Worm (Caenorhabditis elegans): Measurements from ENCODE around the gene unc-115.

The unc-115 gene

ce11 chrX:10155127-10155526, 8.4 kb downstream of the unc-115 start:
- TF ChIP-seq scrt-1 (GFP tag; IDR thresholded peaks at IDR 0.05) = no peak
- no peak for TF ChIP-seq hmg-4 (GFP tag; optimal IDR thresholded peaks at IDR 0.05)
- no peak for TF ChIP-seq tbx-37 (GFP tag; conservative IDR thresholded peaks at IDR 0.05)
- TF ChIP-seq hmbx-1 (tag; optimal IDR thresholded peaks at IDR 0.05) = no peak
- TF ChIP-seq sea-1 (GFP tag; conservative IDR thresholded peaks at IDR 0.05) = no peak
- TF ChIP-seq flt-1 (GFP tag; IDR thresholded peaks at IDR 0.05) = no peak
- no peak for TF ChIP-seq B0310.2 (tag; optimal IDR thresholded peaks at IDR 0.05)
- no peak for TF ChIP-seq pes-1 (GFP tag; IDR thresholded peaks at IDR 0.05)
- no peak for TF ChIP-seq ceh-36 (tag; optimal IDR thresholded peaks at IDR 0.05)
- no peak for TF ChIP-seq ceh-13 (GFP tag; optimal IDR thresholded peaks at IDR 0.05)
- no peak for TF ChIP-seq ets-7 (tag; optimal IDR thresholded peaks at IDR 0.05)
- no peak for TF ChIP-seq tra-4 (tag; optimal IDR thresholded peaks at IDR 0.05)
- no peak for TF ChIP-seq aly-1 (tag; optimal IDR thresholded peaks at IDR 0.05)
- TF ChIP-seq ama-1 (optimal IDR thresholded peaks at IDR 0.05) = no peak
- no peak for TF ChIP-seq tbx-11 (GFP tag; IDR thresholded peaks at IDR 0.05)
- TF ChIP-seq F13C5.2 (tag; optimal IDR thresholded peaks at IDR 0.05) = no peak
- no peak for TF ChIP-seq hnd-1 (tag; optimal IDR thresholded peaks at IDR 0.05)

DNA sequence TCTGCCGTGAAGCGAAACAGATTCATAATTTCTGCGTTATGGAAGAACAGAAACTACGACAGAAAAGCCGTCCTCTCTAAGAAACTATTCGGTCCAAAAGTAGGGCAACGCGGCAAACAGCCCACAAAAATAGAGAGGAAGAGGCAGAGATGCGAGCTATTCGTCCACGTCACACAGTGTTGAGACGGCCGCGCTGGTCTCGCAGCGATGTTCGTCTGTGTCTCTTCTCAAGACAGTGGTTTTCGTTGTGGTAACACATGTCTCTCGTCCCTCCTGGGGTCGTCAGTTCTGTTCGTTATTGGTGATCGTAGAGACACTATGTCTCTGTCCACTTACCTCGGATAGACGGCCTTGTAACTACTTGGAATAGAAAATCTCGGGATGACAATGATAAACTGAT, 12.0 kb downstream of the unc-115 start, which contains the start of gene erd-2.1:
erd-2.1 (minus strand) TSS at position 114 of the 400 bp plus-strand sequence.
- TF ChIP-seq hmg-4 (GFP tag; optimal IDR thresholded peaks at IDR 0.05) (peak; percentile 59), tbx-11 (GFP tag; IDR thresholded peaks at IDR 0.05) (no peak)

DNA sequence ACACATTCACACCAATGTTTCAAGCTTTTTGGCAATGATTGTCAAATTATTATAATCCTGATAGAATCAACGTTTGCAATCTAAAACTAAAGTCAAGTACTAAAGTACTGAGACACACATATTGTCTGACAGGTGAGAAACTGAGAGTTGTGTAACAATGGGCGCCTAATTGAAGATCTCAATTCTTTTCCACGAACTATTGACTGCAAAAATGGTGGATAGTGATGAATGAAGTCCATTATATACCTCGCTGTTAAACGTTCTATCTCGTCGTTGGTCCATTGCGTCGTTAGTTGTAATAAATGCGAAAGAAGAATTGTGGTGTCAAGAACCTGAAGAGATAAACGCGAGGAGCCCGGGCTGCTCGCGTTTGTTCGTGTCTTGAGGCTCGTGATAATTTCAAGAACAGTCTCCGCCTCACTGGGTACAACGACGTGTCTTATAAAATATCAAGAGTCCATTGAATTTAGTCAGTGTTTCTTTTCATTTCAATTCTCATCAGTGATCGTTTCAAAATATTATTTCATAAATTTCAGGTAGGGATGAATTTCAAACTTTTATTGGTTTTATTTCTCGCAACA, 13.5 kb downstream of the unc-115 start, which contains the start of gene F09B9.4:
F09B9.4 (plus strand) TSS at position 531 of the 581 bp plus-strand sequence.
- TF ChIP-seq B0310.2 (tag; optimal IDR thresholded peaks at IDR 0.05) = no peak
- no peak for TF ChIP-seq ceh-36 (tag; optimal IDR thresholded peaks at IDR 0.05)
- TF ChIP-seq tra-4 (tag; optimal IDR thresholded peaks at IDR 0.05) = no peak
- TF ChIP-seq pes-1 (GFP tag; IDR thresholded peaks at IDR 0.05) = no peak
- TF ChIP-seq tbx-37 (GFP tag; conservative IDR thresholded peaks at IDR 0.05) = no peak
- no peak for TF ChIP-seq sea-1 (GFP tag; conservative IDR thresholded peaks at IDR 0.05)
- no peak for TF ChIP-seq scrt-1 (GFP tag; IDR thresholded peaks at IDR 0.05)
- TF ChIP-seq hmg-4 (GFP tag; optimal IDR thresholded peaks at IDR 0.05) = no peak
- TF ChIP-seq F13C5.2 (tag; optimal IDR thresholded peaks at IDR 0.05) = no peak

- TF ChIP-seq flt-1 (GFP tag; IDR thresholded peaks at IDR 0.05) (no peak), ets-7 (tag; optimal IDR thresholded peaks at IDR 0.05) (no peak), tbx-11 (GFP tag; IDR thresholded peaks at IDR 0.05) (no peak), B0310.2 (tag; optimal IDR thresholded peaks at IDR 0.05) (no peak), ama-1 (optimal IDR thresholded peaks at IDR 0.05) (no peak), sea-1 (GFP tag; conservative IDR thresholded peaks at IDR 0.05) (no peak), tra-4 (tag; optimal IDR thresholded peaks at IDR 0.05) (no peak), scrt-1 (GFP tag; IDR thresholded peaks at IDR 0.05) (no peak), tbx-37 (GFP tag; conservative IDR thresholded peaks at IDR 0.05) (no peak), F13C5.2 (tag; optimal IDR thresholded peaks at IDR 0.05) (no peak), pes-1 (GFP tag; IDR thresholded peaks at IDR 0.05) (no peak), aly-1 (tag; optimal IDR thresholded peaks at IDR 0.05) (no peak), hmg-4 (GFP tag; optimal IDR thresholded peaks at IDR 0.05) (no peak), hnd-1 (tag; optimal IDR thresholded peaks at IDR 0.05) (no peak), ceh-36 (tag; optimal IDR thresholded peaks at IDR 0.05) (no peak), ceh-13 (GFP tag; optimal IDR thresholded peaks at IDR 0.05) (no peak), hmbx-1 (tag; optimal IDR thresholded peaks at IDR 0.05) (no peak)
Observed at ce11 chrX:10162476-10162875, 15.8 kb downstream of the unc-115 start.

DNA sequence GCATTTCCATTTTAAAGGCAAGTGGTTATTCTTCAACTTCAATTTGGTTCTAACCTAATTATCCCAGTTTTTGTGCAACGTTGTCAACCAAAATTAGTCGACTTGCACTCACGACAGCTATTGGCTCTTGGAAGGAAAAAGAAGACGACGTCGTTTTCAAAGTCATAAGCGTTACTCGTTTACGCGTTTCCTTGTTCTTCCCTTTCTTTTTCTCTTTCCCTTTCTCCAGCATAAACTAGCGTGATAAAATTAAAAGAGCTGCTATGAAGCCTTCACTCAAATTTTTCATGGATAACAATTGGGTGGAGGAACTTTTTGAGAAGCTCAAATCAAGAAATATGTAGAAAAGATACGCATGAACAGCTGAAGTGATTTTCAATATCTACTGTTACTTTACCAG, 16.5 kb downstream of the unc-115 start:
- no peak for TF ChIP-seq sea-1 (GFP tag; conservative IDR thresholded peaks at IDR 0.05)
- no peak for TF ChIP-seq aly-1 (tag; optimal IDR thresholded peaks at IDR 0.05)
- no peak for TF ChIP-seq tra-4 (tag; optimal IDR thresholded peaks at IDR 0.05)
- no peak for TF ChIP-seq flt-1 (GFP tag; IDR thresholded peaks at IDR 0.05)
- TF ChIP-seq tbx-11 (GFP tag; IDR thresholded peaks at IDR 0.05) = no peak
- no peak for TF ChIP-seq ceh-36 (tag; optimal IDR thresholded peaks at IDR 0.05)
- TF ChIP-seq hnd-1 (tag; optimal IDR thresholded peaks at IDR 0.05) = no peak
- no peak for TF ChIP-seq pes-1 (GFP tag; IDR thresholded peaks at IDR 0.05)
- no peak for TF ChIP-seq tbx-37 (GFP tag; conservative IDR thresholded peaks at IDR 0.05)
- TF ChIP-seq hmg-4 (GFP tag; optimal IDR thresholded peaks at IDR 0.05) = no peak
- no peak for TF ChIP-seq ama-1 (optimal IDR thresholded peaks at IDR 0.05)
- no peak for TF ChIP-seq ceh-13 (GFP tag; optimal IDR thresholded peaks at IDR 0.05)
- no peak for TF ChIP-seq hmbx-1 (tag; optimal IDR thresholded peaks at IDR 0.05)
- no peak for TF ChIP-seq B0310.2 (tag; optimal IDR thresholded peaks at IDR 0.05)
- TF ChIP-seq F13C5.2 (tag; optimal IDR thresholded peaks at IDR 0.05) = no peak
- no peak for TF ChIP-seq scrt-1 (GFP tag; IDR thresholded peaks at IDR 0.05)
- no peak for TF ChIP-seq ets-7 (tag; optimal IDR thresholded peaks at IDR 0.05)

DNA sequence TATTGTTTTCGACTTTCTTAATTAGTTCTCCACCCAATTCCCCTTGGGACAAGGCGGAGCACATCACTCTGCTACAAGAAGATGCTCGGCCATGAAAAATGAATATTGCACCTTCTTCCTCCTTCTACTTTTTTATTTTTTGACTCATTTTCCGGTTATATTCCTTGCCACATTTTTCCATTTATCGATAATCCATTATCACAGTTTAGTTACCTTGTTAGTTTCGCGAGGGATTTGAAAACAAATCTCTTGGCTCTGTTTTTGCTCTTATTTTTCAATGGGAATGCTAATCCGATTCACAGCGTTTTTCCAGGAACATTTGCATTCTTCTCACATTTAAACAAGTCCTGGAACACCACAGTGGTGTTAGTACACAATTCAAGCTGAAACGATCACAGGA, 20.3 kb downstream of the unc-115 start, which contains the start of gene rnp-9:
rnp-9 (plus strand) TSS at position 301 of the 400 bp plus-strand sequence.
- TF ChIP-seq ceh-36 (tag; optimal IDR thresholded peaks at IDR 0.05) (no peak), ama-1 (optimal IDR thresholded peaks at IDR 0.05) (no peak)

- TF ChIP-seq ceh-13 (GFP tag; optimal IDR thresholded peaks at IDR 0.05) = no peak
- TF ChIP-seq pes-1 (GFP tag; IDR thresholded peaks at IDR 0.05) = no peak
- TF ChIP-seq ama-1 (optimal IDR thresholded peaks at IDR 0.05) = no peak
- TF ChIP-seq flt-1 (GFP tag; IDR thresholded peaks at IDR 0.05) = no peak
- TF ChIP-seq hnd-1 (tag; optimal IDR thresholded peaks at IDR 0.05) = no peak
Observed at ce11 chrX:10168534-10168933, 21.8 kb downstream of the unc-115 start.

- no peak for TF ChIP-seq ama-1 (optimal IDR thresholded peaks at IDR 0.05)
- TF ChIP-seq hmg-4 (GFP tag; optimal IDR thresholded peaks at IDR 0.05) = no peak
- TF ChIP-seq B0310.2 (tag; optimal IDR thresholded peaks at IDR 0.05) = no peak
- TF ChIP-seq pes-1 (GFP tag; IDR thresholded peaks at IDR 0.05) = no peak
- TF ChIP-seq tbx-37 (GFP tag; conservative IDR thresholded peaks at IDR 0.05) = no peak
- no peak for TF ChIP-seq hmbx-1 (tag; optimal IDR thresholded peaks at IDR 0.05)
Observed at ce11 chrX:10170598-10170997, 23.9 kb downstream of the unc-115 start.

Data from whole organism, early embryonic.